Fruit fly (Drosophila melanogaster) Kc167 (cell line): ENCODE measurements around the gene CG42854.

ENCODE experiments used
- Myc ChIP-seq: fragments of >200 bp; optimal IDR thresholded peaks from 2 replicates; lab custom pipeline; 2017; ENCODE audit warnings: missing external identifiers
- Sin3A ChIP-seq: fragments of >200 bp; optimal IDR thresholded peaks from 2 replicates; lab custom pipeline; 2018; ENCODE audit warnings: missing external identifiers
- h ChIP-seq: fragments of >200 bp; optimal IDR thresholded peaks from 3 replicates; lab custom pipeline; 2018; ENCODE audit warnings: missing external identifiers
- insv ChIP-seq: fragments of >200 bp; optimal IDR thresholded peaks from 3 replicates; lab custom pipeline; 2018; ENCODE audit warnings: missing external identifiers
- psq ChIP-seq: fragments of >200 bp; optimal IDR thresholded peaks from 2 replicates; lab custom pipeline; 2017; ENCODE audit warnings: missing external identifiers
- ttk ChIP-seq: sonication (Bioruptor generic); optimal IDR thresholded peaks from 2 replicates; lab custom pipeline; 2017; ENCODE audit warnings: missing external identifiers

DNA sequence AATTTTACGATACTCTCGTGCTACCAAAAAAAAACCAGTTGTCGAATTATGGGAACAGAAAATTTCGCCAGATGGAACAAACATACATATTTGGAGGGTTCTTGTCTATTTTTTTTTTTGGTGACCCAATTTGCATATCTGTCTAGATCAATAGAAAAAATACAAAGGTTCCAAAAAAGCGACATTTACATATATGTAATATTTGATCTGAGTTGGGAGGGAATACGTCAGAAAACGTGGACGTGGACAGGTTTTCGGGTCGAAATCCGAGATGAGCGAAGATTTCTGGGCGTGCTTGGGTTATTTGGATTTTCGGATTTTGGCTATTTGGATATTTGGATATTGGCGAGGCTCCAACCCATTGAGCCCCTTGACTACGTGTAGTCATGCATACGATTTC, 41.8 kb downstream of the CG42854 start:
- TF ChIP-seq psq (lab: Kevin White, UChicago): no peak
- TF ChIP-seq insv (lab: Kevin White, UChicago): no peak
- TF ChIP-seq ttk (lab: Kevin White, UChicago): no peak
- TF ChIP-seq Myc: no peak
- TF ChIP-seq Sin3A (lab: Kevin White, UChicago): no peak
- TF ChIP-seq h: no peak
